Worm (Caenorhabditis elegans): Measurements from ENCODE around the gene twk-2.

- no peak for TF ChIP-seq ama-1 (optimal IDR thresholded peaks at IDR 0.05)
- no peak for TF ChIP-seq dve-1 (tag; optimal IDR thresholded peaks at IDR 0.05)
- TF ChIP-seq hlh-13 (GFP tag; optimal IDR thresholded peaks at IDR 0.05), result no peak
- TF ChIP-seq ahr-1 (tag; optimal IDR thresholded peaks at IDR 0.05), result no peak
- TF ChIP-seq ref-2 (tag; optimal IDR thresholded peaks at IDR 0.05), result no peak
- no peak for TF ChIP-seq nfya-1 (tag; optimal IDR thresholded peaks at IDR 0.05)
- no peak for TF ChIP-seq tbx-7 (tag; optimal IDR thresholded peaks at IDR 0.05)
- TF ChIP-seq nhr-232 (tag; optimal IDR thresholded peaks at IDR 0.05), result no peak
- TF ChIP-seq syd-9 (tag; optimal IDR thresholded peaks at IDR 0.05), result no peak
- no peak for TF ChIP-seq elt-2 (tag; optimal IDR thresholded peaks at IDR 0.05)
- no peak for TF ChIP-seq dmd-4 (tag; optimal IDR thresholded peaks at IDR 0.05; ENCODE audit: borderline replicate concordance)
- no peak for TF ChIP-seq fkh-6 (tag; optimal IDR thresholded peaks at IDR 0.05)
- no peak for TF ChIP-seq C08G9.2 (tag; optimal IDR thresholded peaks at IDR 0.05)
- TF ChIP-seq eyg-1 (tag; optimal IDR thresholded peaks at IDR 0.05), result no peak
These were observed 14.9 kb upstream of the twk-2 start, which contains the start of gene W06B4.2 for ce11 chrII:4467869-4468268.
